Fruit fly (Drosophila melanogaster): ENCODE results near the gene CG9672.

DNA sequence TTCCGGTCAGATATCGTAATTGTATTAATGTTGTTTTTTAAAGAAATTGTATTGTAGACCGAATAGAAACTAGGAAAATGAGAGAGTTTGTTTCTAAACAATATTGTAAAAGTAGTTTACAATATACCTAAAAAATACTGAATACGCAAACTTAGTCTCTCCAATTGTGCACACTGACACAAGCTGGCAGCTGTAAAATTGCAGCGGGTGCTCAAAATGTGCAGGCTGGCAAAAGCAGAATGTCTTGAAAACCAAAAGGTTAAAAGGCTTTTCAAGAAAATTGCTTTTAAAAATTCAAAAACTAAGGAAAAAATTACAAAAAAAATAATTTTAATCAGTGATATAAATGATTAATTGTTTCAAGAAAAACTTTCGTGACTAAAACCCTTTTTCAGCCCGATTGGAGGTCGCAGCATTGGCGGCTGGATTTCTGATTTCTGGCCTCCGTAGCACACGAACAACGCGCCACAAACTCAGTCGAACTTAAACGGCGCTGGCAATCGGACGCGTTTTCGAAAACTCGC lies 11.0 kb downstream of the CG9672 start, which contains the start of gene CG4678:
- TF ChIP-seq psq (optimal IDR thresholded peaks at IDR 0.05), result no peak
- TF ChIP-seq pan (optimal IDR thresholded peaks at IDR 0.05), result no peak
- no peak for TF ChIP-seq Dll (optimal IDR thresholded peaks at IDR 0.05)
- no peak for TF ChIP-seq usp (GFP tag; optimal IDR thresholded peaks at IDR 0.05)
- TF ChIP-seq CG8478 (optimal IDR thresholded peaks at IDR 0.05), result no peak
